Worm (Caenorhabditis elegans): ENCODE measurements around the gene C54E10.7.
"Not testable (repeated sequence)": the region's sequence is repeated elsewhere in the genome, so short reads cannot be mapped to it uniquely, and the experiment has no call there.

C54E10.7 gene

DNA sequence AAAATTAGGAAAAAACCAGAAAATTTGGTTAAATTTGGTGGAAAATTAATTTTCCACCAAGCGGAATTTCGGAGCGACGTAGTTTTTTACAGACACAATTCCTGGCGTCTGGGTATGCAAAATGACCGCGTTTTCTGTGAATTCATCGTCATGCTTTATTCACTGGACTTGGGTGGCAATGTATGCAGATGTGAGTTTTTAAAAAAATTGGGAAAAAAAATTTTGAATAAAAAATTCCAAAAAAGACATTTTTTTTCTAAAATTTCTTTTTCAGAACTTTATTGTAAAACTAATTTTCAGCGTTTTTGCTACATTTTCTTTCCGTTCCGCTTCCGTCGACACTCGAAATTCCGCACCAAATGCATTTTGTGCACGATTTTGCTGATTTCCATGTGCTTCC lies at the start of gene C54E10.7:
C54E10.7 (plus strand) TSS at position 301 of the 400 bp plus-strand sequence.
- no peak for TF ChIP-seq ama-1 (optimal IDR thresholded peaks at IDR 0.05)
- TF ChIP-seq F13C5.2 (tag; optimal IDR thresholded peaks at IDR 0.05): no peak
- TF ChIP-seq scrt-1 (GFP tag; IDR thresholded peaks at IDR 0.05): no peak
- TF ChIP-seq sea-1 (GFP tag; conservative IDR thresholded peaks at IDR 0.05): no peak
- TF ChIP-seq aly-1 (tag; optimal IDR thresholded peaks at IDR 0.05): no peak
- no peak for TF ChIP-seq tbx-37 (GFP tag; conservative IDR thresholded peaks at IDR 0.05)
- TF ChIP-seq ets-7 (tag; optimal IDR thresholded peaks at IDR 0.05): no peak
- TF ChIP-seq B0310.2 (tag; optimal IDR thresholded peaks at IDR 0.05): no peak
- no peak for TF ChIP-seq hmbx-1 (tag; optimal IDR thresholded peaks at IDR 0.05)

DNA sequence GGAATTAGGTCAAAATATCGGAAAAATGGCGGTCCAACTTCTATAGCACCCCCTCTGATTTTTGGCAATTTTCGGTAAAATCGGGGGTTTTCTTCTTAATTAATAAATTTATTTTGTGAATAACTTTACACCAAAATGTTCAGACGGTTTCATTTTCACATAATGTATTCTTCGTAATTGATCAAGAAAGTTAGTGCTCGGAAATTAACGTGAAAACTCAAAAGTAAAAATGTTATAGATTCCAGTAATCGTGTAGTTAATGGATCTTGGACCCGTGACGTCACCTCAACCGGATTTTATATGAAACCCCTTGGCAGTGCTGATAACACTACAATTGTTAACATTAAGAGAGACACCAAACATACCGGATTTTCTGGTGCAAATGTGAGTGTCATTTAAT lies 49.4 kb upstream of the C54E10.7 start, which contains the start of gene F11D11.22:
F11D11.22 (plus strand) TSS at position 301 of the 400 bp plus-strand sequence.
- not testable (repeated sequence) for TF ChIP-seq ceh-13 (GFP tag; optimal IDR thresholded peaks at IDR 0.05); hnd-1 (tag; optimal IDR thresholded peaks at IDR 0.05); hmg-4 (GFP tag; optimal IDR thresholded peaks at IDR 0.05)

DNA sequence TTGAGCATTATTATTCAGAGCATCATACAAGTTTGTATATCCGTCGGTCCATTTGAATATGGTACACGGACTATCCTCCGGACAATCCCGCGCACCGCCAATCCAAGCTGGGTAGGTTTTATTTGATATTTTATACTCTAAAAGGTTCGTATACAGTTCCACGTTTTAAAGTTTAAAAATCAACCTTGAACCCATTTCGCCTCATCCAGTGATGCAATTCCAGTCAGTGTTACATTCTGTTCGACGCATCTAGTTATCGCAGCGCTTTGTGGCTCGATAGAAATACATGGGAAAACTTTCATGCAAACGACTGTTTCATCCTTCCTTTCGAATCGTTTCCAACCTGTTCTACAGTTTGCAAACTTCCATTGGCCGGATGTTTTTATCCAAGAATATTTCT lies 41.6 kb upstream of the C54E10.7 start:
- TF ChIP-seq B0310.2 (tag; optimal IDR thresholded peaks at IDR 0.05): no peak
- TF ChIP-seq ceh-13 (GFP tag; optimal IDR thresholded peaks at IDR 0.05): no peak
- no peak for TF ChIP-seq tbx-37 (GFP tag; conservative IDR thresholded peaks at IDR 0.05)
- no peak for TF ChIP-seq hmg-4 (GFP tag; optimal IDR thresholded peaks at IDR 0.05)

DNA sequence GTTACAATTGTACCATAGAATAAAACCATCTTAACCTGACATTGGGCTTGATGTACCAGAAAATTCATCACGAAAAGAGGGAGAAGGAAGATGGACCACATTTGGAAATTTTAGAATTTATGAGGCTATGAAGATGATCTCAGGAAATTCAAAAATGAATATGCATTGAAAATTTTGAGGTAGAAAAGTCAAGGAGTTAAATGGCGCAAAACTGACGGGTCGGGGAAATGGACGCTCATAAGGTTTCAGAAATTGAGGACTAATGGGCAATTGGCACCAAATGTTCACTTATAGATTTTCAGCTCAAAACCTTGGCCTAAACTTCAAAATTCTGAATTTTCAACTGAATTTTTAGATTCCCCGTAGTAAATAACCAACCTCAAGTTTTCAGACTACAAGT lies 40.8 kb upstream of the C54E10.7 start, which contains the start of gene clec-255:
clec-255 (minus strand) TSS at position 101 of the 400 bp plus-strand sequence.
- TF ChIP-seq ceh-36 (tag; optimal IDR thresholded peaks at IDR 0.05) (no peak), ceh-13 (GFP tag; optimal IDR thresholded peaks at IDR 0.05) (no peak), scrt-1 (GFP tag; IDR thresholded peaks at IDR 0.05) (no peak), aly-1 (tag; optimal IDR thresholded peaks at IDR 0.05) (no peak), hnd-1 (tag; optimal IDR thresholded peaks at IDR 0.05) (no peak), pes-1 (GFP tag; IDR thresholded peaks at IDR 0.05) (no peak)

DNA sequence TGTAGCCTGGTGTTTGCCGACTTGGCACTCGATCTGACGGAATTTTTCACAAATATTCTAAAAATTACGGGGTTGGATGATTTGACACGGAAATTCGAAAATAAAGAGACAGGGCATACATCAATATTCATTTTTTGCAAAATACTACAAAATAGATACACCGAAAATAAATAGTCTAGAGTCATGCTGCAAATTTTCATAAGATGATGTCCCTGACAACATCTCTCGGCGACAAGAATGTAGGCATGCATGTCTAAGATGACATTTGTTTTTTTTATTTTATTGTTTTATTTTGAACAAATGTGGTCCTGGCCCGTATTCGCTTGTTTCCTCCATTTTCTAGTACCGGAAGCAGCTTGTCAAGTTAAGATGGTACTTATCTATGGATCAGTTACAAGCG lies 40.1 kb upstream of the C54E10.7 start, which contains the start of gene clec-256:
clec-256 (plus strand) TSS at position 301 of the 400 bp plus-strand sequence.
- TF ChIP-seq hnd-1 (tag; optimal IDR thresholded peaks at IDR 0.05): no peak
- no peak for TF ChIP-seq pes-1 (GFP tag; IDR thresholded peaks at IDR 0.05)
- TF ChIP-seq B0310.2 (tag; optimal IDR thresholded peaks at IDR 0.05): no peak
- TF ChIP-seq hmbx-1 (tag; optimal IDR thresholded peaks at IDR 0.05): no peak
- TF ChIP-seq aly-1 (tag; optimal IDR thresholded peaks at IDR 0.05): no peak

DNA sequence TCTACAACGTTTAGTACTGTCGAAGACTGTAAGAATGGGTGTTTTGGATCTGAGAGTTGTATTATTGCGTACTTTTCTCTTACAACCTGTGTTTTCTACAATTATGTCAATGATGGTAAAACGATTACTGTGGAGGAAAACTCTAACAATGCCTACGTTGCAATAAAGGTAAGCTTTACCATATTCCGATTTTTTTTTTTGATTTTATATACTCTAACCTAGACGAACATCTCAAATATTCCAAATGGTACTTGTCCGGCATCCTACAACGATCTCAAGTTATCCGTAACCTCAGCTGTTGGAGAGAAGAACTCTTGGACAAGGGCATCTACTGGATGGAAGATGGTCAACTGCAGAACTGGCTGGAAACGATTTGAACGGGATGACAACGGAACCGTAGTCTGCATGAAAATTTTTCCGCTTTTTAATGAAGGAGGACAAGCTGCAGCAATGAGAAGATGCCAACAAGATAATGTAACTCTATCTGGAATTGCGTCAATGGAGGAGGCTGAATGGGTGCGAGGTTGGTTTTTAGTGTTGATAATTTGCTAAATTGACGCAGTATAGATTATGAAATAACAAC lies 39.6 kb upstream of the C54E10.7 start:
- no peak for TF ChIP-seq hmbx-1 (tag; optimal IDR thresholded peaks at IDR 0.05)

DNA sequence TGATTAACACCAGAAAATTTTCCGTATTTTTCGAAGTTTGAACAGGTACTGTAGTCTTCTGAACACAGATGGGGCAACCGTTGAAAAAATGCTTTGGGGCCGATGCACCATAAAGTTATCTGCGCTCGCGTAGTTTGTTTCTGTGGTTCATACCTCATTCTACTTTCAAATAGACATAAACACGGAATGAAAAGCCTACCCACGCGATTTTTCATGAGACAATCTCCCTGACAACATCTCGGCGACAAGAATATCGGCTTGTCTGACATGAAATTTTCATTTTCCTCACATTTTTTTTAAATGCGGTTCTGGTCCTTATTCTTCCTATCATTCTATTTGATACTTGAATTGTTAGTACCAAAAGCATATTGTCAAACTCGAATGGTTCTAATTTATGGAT lies 38.7 kb upstream of the C54E10.7 start, which contains the start of gene clec-257:
clec-257 (plus strand) TSS at position 301 of the 400 bp plus-strand sequence.
- TF ChIP-seq sea-1 (GFP tag; conservative IDR thresholded peaks at IDR 0.05): no peak
- TF ChIP-seq flt-1 (GFP tag; IDR thresholded peaks at IDR 0.05): no peak
- no peak for TF ChIP-seq ama-1 (optimal IDR thresholded peaks at IDR 0.05)
- no peak for TF ChIP-seq scrt-1 (GFP tag; IDR thresholded peaks at IDR 0.05)
- no peak for TF ChIP-seq B0310.2 (tag; optimal IDR thresholded peaks at IDR 0.05)
- no peak for TF ChIP-seq hnd-1 (tag; optimal IDR thresholded peaks at IDR 0.05)
- TF ChIP-seq ets-7 (tag; optimal IDR thresholded peaks at IDR 0.05): no peak
- TF ChIP-seq ceh-36 (tag; optimal IDR thresholded peaks at IDR 0.05): no peak
- TF ChIP-seq F13C5.2 (tag; optimal IDR thresholded peaks at IDR 0.05): no peak
- no peak for TF ChIP-seq aly-1 (tag; optimal IDR thresholded peaks at IDR 0.05)
- no peak for TF ChIP-seq pes-1 (GFP tag; IDR thresholded peaks at IDR 0.05)
- TF ChIP-seq tra-4 (tag; optimal IDR thresholded peaks at IDR 0.05): no peak
- TF ChIP-seq tbx-37 (GFP tag; conservative IDR thresholded peaks at IDR 0.05): no peak
- no peak for TF ChIP-seq ceh-13 (GFP tag; optimal IDR thresholded peaks at IDR 0.05)
- no peak for TF ChIP-seq hmbx-1 (tag; optimal IDR thresholded peaks at IDR 0.05)
- no peak for TF ChIP-seq hmg-4 (GFP tag; optimal IDR thresholded peaks at IDR 0.05)

DNA sequence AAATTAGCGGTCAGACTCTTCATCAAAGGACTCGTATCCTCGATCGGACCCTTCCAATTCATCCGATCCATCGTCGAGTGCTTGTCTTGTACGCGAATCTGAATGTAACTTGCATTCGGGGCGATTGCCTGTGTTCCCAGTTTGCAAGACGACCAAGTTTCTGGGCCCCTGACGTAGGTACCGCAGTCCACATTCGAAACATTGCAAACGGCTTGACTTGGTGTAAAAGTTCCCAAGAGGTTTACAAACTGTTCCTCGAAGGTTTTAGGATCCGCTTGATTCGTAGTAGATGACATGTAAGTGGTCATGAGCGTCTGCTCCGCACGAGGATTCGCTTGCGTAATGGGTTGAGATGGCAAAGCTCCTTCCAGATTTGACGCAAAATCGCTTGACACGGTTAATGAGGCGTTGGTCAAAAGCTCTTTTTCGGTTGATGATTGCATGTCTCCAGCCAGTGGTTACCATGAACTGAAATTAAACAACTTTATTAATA lies 35.2 kb upstream of the C54E10.7 start, which contains the start of gene Y17D7B.4:
Y17D7B.4 (minus strand) TSS at position 443 of the 493 bp plus-strand sequence.
- TF ChIP-seq ceh-13 (GFP tag; optimal IDR thresholded peaks at IDR 0.05): no peak
- no peak for TF ChIP-seq ama-1 (optimal IDR thresholded peaks at IDR 0.05)
- no peak for TF ChIP-seq sea-1 (GFP tag; conservative IDR thresholded peaks at IDR 0.05)
- TF ChIP-seq B0310.2 (tag; optimal IDR thresholded peaks at IDR 0.05): no peak
- TF ChIP-seq tbx-11 (GFP tag; IDR thresholded peaks at IDR 0.05): no peak
- TF ChIP-seq ceh-36 (tag; optimal IDR thresholded peaks at IDR 0.05): no peak
- TF ChIP-seq hmg-4 (GFP tag; optimal IDR thresholded peaks at IDR 0.05): no peak
- no peak for TF ChIP-seq hmbx-1 (tag; optimal IDR thresholded peaks at IDR 0.05)
- no peak for TF ChIP-seq flt-1 (GFP tag; IDR thresholded peaks at IDR 0.05)
- TF ChIP-seq F13C5.2 (tag; optimal IDR thresholded peaks at IDR 0.05): no peak
- no peak for TF ChIP-seq tbx-37 (GFP tag; conservative IDR thresholded peaks at IDR 0.05)
- no peak for TF ChIP-seq scrt-1 (GFP tag; IDR thresholded peaks at IDR 0.05)
- TF ChIP-seq pes-1 (GFP tag; IDR thresholded peaks at IDR 0.05): no peak
- TF ChIP-seq aly-1 (tag; optimal IDR thresholded peaks at IDR 0.05): no peak
- TF ChIP-seq tra-4 (tag; optimal IDR thresholded peaks at IDR 0.05): no peak

Measured in whole organism, early embryonic.